Worm (Caenorhabditis elegans): Measurements from ENCODE around the gene ZK896.5.

- TF ChIP-seq pha-4 (tag; optimal IDR thresholded peaks at IDR 0.05) (peak; percentile 79), R02D3.7 (tag; optimal IDR thresholded peaks at IDR 0.05) (no peak), nhr-11 (tag; optimal IDR thresholded peaks at IDR 0.05) (no peak), ZK546.5 (tag; optimal IDR thresholded peaks at IDR 0.05) (no peak), ztf-4 (tag; optimal IDR thresholded peaks at IDR 0.05) (no peak), fkh-10 (GFP tag; optimal IDR thresholded peaks at IDR 0.05) (no peak), nhr-12 (tag; optimal IDR thresholded peaks at IDR 0.05) (no peak)
Measured at ce11 chrIV:12879557-12879956, at the start of gene ZK896.5.

All from whole organism, L3 larva.